Worm (Caenorhabditis elegans) whole organism, young adult: Measurements from ENCODE around the gene ZK686.2.

ENCODE experiments used
- egl-44 ChIP-seq: fragments of 200-800 bp; sonication (Bioruptor generic); IDR thresholded peaks from 2 replicates; pipeline ENCODE4 v1.3.6; 2022; ENCODE audit warnings: missing genetic modification reagents, missing genetic modification characterization, missing compliant biosample characterization
- hsf-1 ChIP-seq: fragments of 200-800 bp; sonication (Bioruptor generic); IDR thresholded peaks from 2 replicates; pipeline ENCODE4 v1.3.6; 2022; ENCODE audit warnings: missing genetic modification reagents, missing genetic modification characterization, missing compliant biosample characterization
- nfyb-1 ChIP-seq: fragments of 200-800 bp; sonication (Bioruptor generic); IDR thresholded peaks from 2 replicates; pipeline ENCODE4 v1.3.6; 2022; ENCODE audit warnings: missing genetic modification reagents, missing genetic modification characterization, missing compliant biosample characterization
- tlf-1 ChIP-seq: fragments of 200-800 bp; sonication (Bioruptor generic); optimal IDR thresholded peaks from 2 replicates; lab custom pipeline; 2018; ENCODE audit warnings: mild to moderate bottlenecking, missing genetic modification characterization, missing compliant biosample characterization
- ztf-26 ChIP-seq: sonication (generic microtip); optimal IDR thresholded peaks from 2 replicates; lab custom pipeline; 2017; ENCODE audit warnings: missing genetic modification characterization, missing compliant biosample characterization

ce11 chrIII:7718318-7718717 is 47.5 kb downstream of the ZK686.2 start:
- TF ChIP-seq nfyb-1 (GFP tag; lab: Robert Waterston, UW): peak; percentile 33; the same call in 1 of the 2 replicates
- no peak for TF ChIP-seq hsf-1 (GFP tag; lab: Robert Waterston, UW)
- peak; percentile 3 for TF ChIP-seq tlf-1 (GFP tag; lab: Kevin White, UChicago)
- peak; percentile 48 for TF ChIP-seq ztf-26 (tag; lab: Kevin White, UChicago)
- no peak for TF ChIP-seq egl-44 (GFP tag; lab: Robert Waterston, UW)
